Worm (Caenorhabditis elegans) whole organism, midembryonic: ENCODE data around the gene str-33.

Source experiments
- T22C8.4 ChIP-seq: fragments of 200-800 bp; sonication (Bioruptor generic); IDR thresholded peaks from 2 replicates; pipeline ENCODE4 v1.3.6; 2022; ENCODE audit warnings: missing genetic modification characterization, missing compliant biosample characterization
- cog-1 ChIP-seq: sonication (generic microtip); optimal IDR thresholded peaks from 2 replicates; lab custom pipeline; 2016; ENCODE audit warnings: missing genetic modification characterization, missing compliant biosample characterization
- flt-1 ChIP-seq: fragments of 200-800 bp; sonication (Bioruptor generic); IDR thresholded peaks from 2 replicates; pipeline ENCODE4 v1.3.6; 2022; ENCODE audit warnings: missing genetic modification characterization, missing compliant biosample characterization
- klf-2 ChIP-seq: fragments of 200-800 bp; sonication (Bioruptor generic); conservative IDR thresholded peaks from 2 replicates; pipeline ENCODE4 v1.3.6; 2022; ENCODE audit warnings: missing genetic modification reagents, missing genetic modification characterization, missing compliant biosample characterization
- med-1 ChIP-seq: sonication (generic microtip); optimal IDR thresholded peaks from 2 replicates; lab custom pipeline; 2017; ENCODE audit warnings: missing genetic modification characterization, mild to moderate bottlenecking, missing compliant biosample characterization, antibody characterized with exemption, missing genetic modification reagents; ENCODE audit not compliant: insufficient read depth
- ref-1 ChIP-seq: fragments of 200-800 bp; sonication (Bioruptor generic); conservative IDR thresholded peaks from 2 replicates; pipeline ENCODE4 v1.3.6; 2022; ENCODE audit warnings: missing genetic modification reagents, missing genetic modification characterization, missing compliant biosample characterization
- tab-1 ChIP-seq: fragments of 200-800 bp; sonication (Bioruptor generic); IDR thresholded peaks from 2 replicates; pipeline ENCODE4 v1.3.6; 2022; ENCODE audit warnings: missing genetic modification characterization, missing compliant biosample characterization
- ztf-23 ChIP-seq: fragments of 200-800 bp; sonication (Bioruptor generic); IDR thresholded peaks from 2 replicates; pipeline ENCODE4 v1.3.6; 2022; ENCODE audit warnings: missing genetic modification reagents, missing genetic modification characterization, missing compliant biosample characterization
- ztf-29 ChIP-seq: fragments of 200-800 bp; sonication (Bioruptor generic); IDR thresholded peaks from 2 replicates; pipeline ENCODE4 v1.3.6; 2022; ENCODE audit warnings: missing genetic modification reagents, missing genetic modification characterization, missing compliant biosample characterization

str-33 gene

DNA sequence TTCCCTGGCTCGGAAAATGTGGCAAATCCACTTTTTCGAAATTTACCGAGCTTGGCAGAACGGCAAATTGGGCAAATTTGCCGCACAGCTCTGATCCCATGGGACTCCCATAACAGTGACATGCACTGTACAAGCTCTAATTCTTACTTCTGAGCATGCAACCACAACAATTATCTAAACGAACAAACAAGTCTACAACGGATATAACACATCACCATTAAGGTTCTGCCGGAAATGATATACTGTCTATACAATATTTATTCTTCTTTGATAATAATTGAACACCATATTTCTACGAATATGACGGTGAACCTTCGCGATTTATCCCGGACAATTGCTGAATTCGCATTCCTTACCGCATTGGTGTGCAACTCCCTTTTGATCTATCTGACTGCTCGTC is at the start of gene str-33:
TSS of gene str-33 (plus strand) at position 301 of the 400 bp plus-strand sequence.
- TF ChIP-seq ztf-23 (GFP tag; lab: Robert Waterston, UW) (no peak), klf-2 (GFP tag; lab: Robert Waterston, UW) (no peak), ref-1 (GFP tag; lab: Robert Waterston, UW) (no peak), med-1 (no peak), T22C8.4 (GFP tag; lab: Robert Waterston, UW) (no peak), cog-1 (tag; lab: Kevin White, UChicago) (no peak), tab-1 (GFP tag; lab: Robert Waterston, UW) (no peak), ztf-29 (GFP tag; lab: Robert Waterston, UW) (no peak), flt-1 (no peak)

DNA sequence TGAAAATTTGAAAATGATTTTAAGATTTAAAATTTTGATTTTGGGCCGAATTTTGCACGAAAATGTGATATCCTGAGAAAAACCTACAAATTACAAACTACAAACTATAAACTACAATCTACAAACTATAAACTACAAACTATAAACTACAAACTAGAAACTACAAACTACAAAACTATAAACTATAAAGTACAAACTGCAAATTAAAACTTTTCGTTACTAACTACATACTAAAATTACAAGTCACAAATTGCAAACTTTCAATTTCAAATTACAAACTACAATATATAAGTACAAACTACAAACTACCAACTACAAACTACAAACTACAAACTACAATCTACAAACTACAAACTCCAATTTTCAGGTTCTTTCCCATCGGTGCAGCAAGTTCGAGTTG is 44.8 kb upstream of the str-33 start:
- TF ChIP-seq ztf-23 (GFP tag; lab: Robert Waterston, UW) (no peak), ref-1 (GFP tag; lab: Robert Waterston, UW) (no peak), klf-2 (GFP tag; lab: Robert Waterston, UW) (no peak)

DNA sequence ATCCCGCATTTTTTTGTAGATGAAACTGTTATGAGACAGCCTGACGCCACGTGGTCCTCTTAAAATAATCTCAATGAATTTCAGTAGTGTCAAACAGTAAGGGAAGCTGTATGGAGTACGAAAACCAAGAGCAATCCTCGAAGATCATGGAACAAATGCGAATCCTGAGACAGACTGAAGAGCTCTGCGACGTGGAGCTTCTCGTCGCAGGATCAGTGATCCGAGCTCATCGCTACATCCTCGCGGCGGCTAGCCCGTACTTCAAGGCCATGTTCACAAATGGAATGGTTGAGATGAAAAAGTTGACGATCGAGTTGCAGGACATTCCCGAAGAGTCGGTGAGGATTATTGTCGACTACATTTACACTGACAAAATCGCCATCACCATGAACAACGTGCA is 44.1 kb upstream of the str-33 start:
- no peak for TF ChIP-seq klf-2 (GFP tag; lab: Robert Waterston, UW)
- no peak for TF ChIP-seq ztf-23 (GFP tag; lab: Robert Waterston, UW)
- no peak for TF ChIP-seq tab-1 (GFP tag; lab: Robert Waterston, UW)
- TF ChIP-seq flt-1 = no peak
- no peak for TF ChIP-seq med-1
- TF ChIP-seq cog-1 (tag; lab: Kevin White, UChicago) = no peak
- no peak for TF ChIP-seq T22C8.4 (GFP tag; lab: Robert Waterston, UW)
- no peak for TF ChIP-seq ref-1 (GFP tag; lab: Robert Waterston, UW)
- no peak for TF ChIP-seq ztf-29 (GFP tag; lab: Robert Waterston, UW)

- TF ChIP-seq ztf-29 (GFP tag; lab: Robert Waterston, UW) = no peak
- no peak for TF ChIP-seq ref-1 (GFP tag; lab: Robert Waterston, UW)
- no peak for TF ChIP-seq flt-1
- no peak for TF ChIP-seq klf-2 (GFP tag; lab: Robert Waterston, UW)
- no peak for TF ChIP-seq tab-1 (GFP tag; lab: Robert Waterston, UW)
- TF ChIP-seq T22C8.4 (GFP tag; lab: Robert Waterston, UW) = no peak
- TF ChIP-seq med-1 = no peak
- no peak for TF ChIP-seq ztf-23 (GFP tag; lab: Robert Waterston, UW)
Measured at ce11 chrV:2688562-2688961, 39.8 kb upstream of the str-33 start.

- no peak for TF ChIP-seq flt-1
- no peak for TF ChIP-seq med-1
- no peak for TF ChIP-seq ztf-23 (GFP tag; lab: Robert Waterston, UW)
- TF ChIP-seq cog-1 (tag; lab: Kevin White, UChicago) = no peak
- TF ChIP-seq tab-1 (GFP tag; lab: Robert Waterston, UW) = no peak
- no peak for TF ChIP-seq klf-2 (GFP tag; lab: Robert Waterston, UW)
- no peak for TF ChIP-seq ztf-29 (GFP tag; lab: Robert Waterston, UW)
- TF ChIP-seq T22C8.4 (GFP tag; lab: Robert Waterston, UW) = no peak
- TF ChIP-seq ref-1 (GFP tag; lab: Robert Waterston, UW) = no peak
Measured at ce11 chrV:2690478-2690877, 37.9 kb upstream of the str-33 start.

DNA sequence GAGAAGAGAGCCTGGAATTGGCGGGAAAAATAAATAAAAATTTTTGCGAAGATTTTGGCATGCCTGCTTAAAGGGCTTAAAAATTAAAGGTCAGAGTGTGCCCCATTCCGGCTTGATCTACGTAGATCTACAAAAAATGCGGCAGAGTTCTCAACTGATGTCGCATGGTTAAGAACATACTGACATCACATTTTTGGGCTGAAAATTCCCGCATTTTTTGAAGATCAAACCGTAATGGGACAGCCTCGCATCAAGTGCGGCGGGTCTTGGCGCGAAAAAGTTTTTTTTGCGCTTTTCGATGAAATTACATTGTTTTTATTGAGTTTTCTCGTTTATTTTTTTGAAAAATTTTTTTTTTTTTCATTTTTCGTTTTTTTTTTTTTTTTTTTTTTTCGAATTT is 37.4 kb upstream of the str-33 start:
- TF ChIP-seq cog-1 (tag; lab: Kevin White, UChicago) (no peak), T22C8.4 (GFP tag; lab: Robert Waterston, UW) (no peak), med-1 (no peak), flt-1 (no peak), ztf-23 (GFP tag; lab: Robert Waterston, UW) (no peak), klf-2 (GFP tag; lab: Robert Waterston, UW) (no peak), ref-1 (GFP tag; lab: Robert Waterston, UW) (no peak), tab-1 (GFP tag; lab: Robert Waterston, UW) (no peak), ztf-29 (GFP tag; lab: Robert Waterston, UW) (no peak)

DNA sequence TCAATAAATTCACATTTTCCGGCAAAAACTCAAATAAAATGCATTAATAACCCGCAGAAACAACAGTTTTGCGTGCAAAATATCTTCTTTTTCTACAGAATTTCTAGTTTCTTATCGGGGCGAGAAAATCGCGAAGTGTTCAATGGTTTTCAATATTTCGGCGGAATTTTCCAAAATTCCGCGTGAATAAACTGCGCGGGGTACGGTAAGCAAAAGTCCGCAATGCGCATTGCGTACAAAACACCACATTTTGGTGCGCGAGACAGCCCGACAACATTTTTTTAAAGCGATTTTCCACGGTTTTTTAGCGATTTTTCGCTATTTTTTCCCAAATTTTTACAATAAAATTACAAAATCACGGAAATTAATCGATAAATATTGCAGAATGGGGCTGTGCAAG is 33.9 kb upstream of the str-33 start, which contains the start of gene Y45G12B.2:
TSS of gene Y45G12B.2 (plus strand) at position 383 of the 400 bp plus-strand sequence.
- TF ChIP-seq tab-1 (GFP tag; lab: Robert Waterston, UW) (no peak), klf-2 (GFP tag; lab: Robert Waterston, UW) (0 out of 2 replicates have a peak, but pooled peaks have one; percentile 25)

ce11 chrV:2695935-2696334 is 32.4 kb upstream of the str-33 start, which contains the start of gene Y45G12B.3:
Gene Y45G12B.3, minus strand, starts transcription at chrV:2696254.
- TF ChIP-seq ztf-29 (GFP tag; lab: Robert Waterston, UW) (no peak), cog-1 (tag; lab: Kevin White, UChicago) (no peak), tab-1 (GFP tag; lab: Robert Waterston, UW) (no peak), ztf-23 (GFP tag; lab: Robert Waterston, UW) (no peak), klf-2 (GFP tag; lab: Robert Waterston, UW) (no peak), ref-1 (GFP tag; lab: Robert Waterston, UW) (no peak), flt-1 (no peak)

DNA sequence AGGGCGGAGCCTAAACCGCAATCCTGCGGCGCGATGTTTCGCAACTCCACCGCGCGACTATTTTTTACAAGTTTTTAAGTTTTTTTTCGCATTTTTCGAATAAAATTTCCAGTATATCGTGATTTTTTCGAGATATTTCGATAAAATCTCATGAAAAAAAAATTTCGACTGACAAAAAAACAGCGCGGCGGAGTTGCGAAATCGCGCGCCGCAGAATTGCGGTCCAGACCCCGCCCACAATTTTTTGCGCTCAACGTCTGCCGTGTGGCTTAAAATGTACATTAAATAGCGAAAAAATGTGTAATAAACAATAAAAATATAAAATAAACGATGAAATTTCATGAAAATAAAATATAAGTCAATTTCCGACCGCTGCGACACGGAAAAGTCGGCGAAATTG is 30.6 kb upstream of the str-33 start:
- TF ChIP-seq ztf-29 (GFP tag; lab: Robert Waterston, UW) = no peak
- no peak for TF ChIP-seq cog-1 (tag; lab: Kevin White, UChicago)
- no peak for TF ChIP-seq tab-1 (GFP tag; lab: Robert Waterston, UW)
- TF ChIP-seq klf-2 (GFP tag; lab: Robert Waterston, UW) = no peak
- no peak for TF ChIP-seq T22C8.4 (GFP tag; lab: Robert Waterston, UW)
- no peak for TF ChIP-seq ref-1 (GFP tag; lab: Robert Waterston, UW)
- TF ChIP-seq ztf-23 (GFP tag; lab: Robert Waterston, UW) = no peak
- 0 out of 2 replicates have a peak, but pooled peaks have one; percentile 58 for TF ChIP-seq flt-1
- TF ChIP-seq med-1 = peak; percentile 12

ce11 chrV:2698826-2699225 is 29.5 kb upstream of the str-33 start, which contains the start of gene nuo-5:
Gene nuo-5, plus strand, starts transcription at chrV:2698972.
- TF ChIP-seq ztf-23 (GFP tag; lab: Robert Waterston, UW) = no peak
- TF ChIP-seq ztf-29 (GFP tag; lab: Robert Waterston, UW) = no peak
- TF ChIP-seq T22C8.4 (GFP tag; lab: Robert Waterston, UW) = no peak
- TF ChIP-seq tab-1 (GFP tag; lab: Robert Waterston, UW) = no peak
- TF ChIP-seq cog-1 (tag; lab: Kevin White, UChicago) = no peak
- no peak for TF ChIP-seq klf-2 (GFP tag; lab: Robert Waterston, UW)
- no peak for TF ChIP-seq ref-1 (GFP tag; lab: Robert Waterston, UW)
- TF ChIP-seq flt-1 = no peak
- no peak for TF ChIP-seq med-1
